Fruit fly (Drosophila melanogaster): ENCODE measurements around the gene CG32201.

The CG32201 gene

dm6 chr3L:18622422-18622739, 13.0 kb downstream of the CG32201 start, which contains the start of gene bora (continued):
- TF ChIP-seq fd3F (GFP tag; optimal IDR thresholded peaks at IDR 0.05) (no peak), Rx (GFP tag; IDR thresholded peaks at IDR 0.05) (0 out of 2 replicates have a peak, but pooled peaks have one; percentile 9), trem (tag; optimal IDR thresholded peaks at IDR 0.05) (peak; percentile 17), CG3281 (GFP tag; optimal IDR thresholded peaks at IDR 0.05) (no peak), hth (optimal IDR thresholded peaks at IDR 0.05) (no peak), mam (GFP tag; optimal IDR thresholded peaks at IDR 0.05) (peak; percentile 1), twi (tag; optimal IDR thresholded peaks at IDR 0.05) (no peak), Dref (GFP tag; IDR thresholded peaks at IDR 0.05) (peak; percentile 61), Sin3A (optimal IDR thresholded peaks at IDR 0.05) (peak; percentile 73), Camta (GFP tag; optimal IDR thresholded peaks at IDR 0.05) (no peak), BEAF-32 (GFP tag; optimal IDR thresholded peaks at IDR 0.05) (peak; percentile 44), CG15479 (GFP tag; optimal IDR thresholded peaks at IDR 0.05) (no peak)

DNA sequence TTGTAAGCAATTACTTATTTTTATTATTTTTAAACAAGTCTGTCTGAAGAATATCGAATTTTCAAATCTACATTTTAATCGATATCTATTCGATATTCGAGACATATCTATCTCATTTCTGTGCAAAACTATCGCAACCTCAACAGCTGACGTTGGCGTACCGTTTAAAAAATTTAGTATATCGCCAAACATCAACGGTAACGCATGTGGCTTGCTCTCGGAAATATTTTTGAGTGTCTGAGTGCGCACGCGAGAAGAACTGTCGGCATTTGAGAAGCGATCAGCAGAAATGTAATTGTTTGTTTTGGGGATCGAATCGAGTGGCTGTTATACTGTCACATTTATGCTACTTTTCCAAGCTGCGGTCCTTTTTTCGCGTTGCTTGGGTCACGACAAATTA, 16.4 kb downstream of the CG32201 start, which contains the start of gene MYPT-75D:
Gene MYPT-75D (plus strand): TSS at position 174 of the 400 bp plus-strand sequence.
- TF ChIP-seq CG13424 (tag; optimal IDR thresholded peaks at IDR 0.05) (peak; percentile 11), Nf-YA (GFP tag; IDR thresholded peaks at IDR 0.05) (peak; percentile 13; the same call in 1 of the 2 replicates), CG31441 (GFP tag; IDR thresholded peaks at IDR 0.05) (no peak), klu (GFP tag; IDR thresholded peaks at IDR 0.05) (no peak), CG1233 (GFP tag; optimal IDR thresholded peaks at IDR 0.05) (no peak), CG3838 (GFP tag; optimal IDR thresholded peaks at IDR 0.05) (no peak), repo (GFP tag; optimal IDR thresholded peaks at IDR 0.05) (peak; percentile 10), CG9797 (GFP tag; optimal IDR thresholded peaks at IDR 0.05) (peak; percentile 30), CG33557 (GFP tag; optimal IDR thresholded peaks at IDR 0.05) (peak; percentile 24), CG14050 (GFP tag; IDR thresholded peaks at IDR 0.05) (no peak), CG8924 (tag; optimal IDR thresholded peaks at IDR 0.05) (peak; percentile 56), CG6654 (GFP tag; optimal IDR thresholded peaks at IDR 0.05) (no peak), CG4820 (GFP tag; optimal IDR thresholded peaks at IDR 0.05) (no peak), CG31365 (tag; optimal IDR thresholded peaks at IDR 0.05) (peak; percentile 24), HmgD (GFP tag; optimal IDR thresholded peaks at IDR 0.05) (peak; percentile 3), CG10543 (GFP tag; optimal IDR thresholded peaks at IDR 0.05) (peak; percentile 3), Jarid2 (GFP tag; optimal IDR thresholded peaks at IDR 0.05) (peak; percentile 100), Myb (GFP tag; optimal IDR thresholded peaks at IDR 0.05) (peak; percentile 55), CG2120 (GFP tag; optimal IDR thresholded peaks at IDR 0.05) (peak; percentile 4), CG3281 (GFP tag; optimal IDR thresholded peaks at IDR 0.05) (peak; percentile 8), Ravus (GFP tag; IDR thresholded peaks at IDR 0.05) (no peak), fd102C (GFP tag; optimal IDR thresholded peaks at IDR 0.05) (peak; percentile 25), Ssrp (tag; optimal IDR thresholded peaks at IDR 0.05) (no peak), toy (GFP tag; IDR thresholded peaks at IDR 0.05) (0 out of 2 replicates have a peak, but pooled peaks have one; percentile 10), CG14965 (GFP tag; optimal IDR thresholded peaks at IDR 0.05; ENCODE audit: borderline replicate concordance) (no peak), cg (GFP tag; optimal IDR thresholded peaks at IDR 0.05) (peak; percentile 58), Med (GFP tag) (peak; percentile 93), CG6791 (GFP tag; IDR thresholded peaks at IDR 0.05; ENCODE audit: partially characterized antibody) (peak; percentile 84), hb (GFP tag; IDR thresholded peaks at IDR 0.05; ENCODE audit: partially characterized antibody) (peak; percentile 68; the same call in 2 of the 3 replicates), dmrt11E (tag; optimal IDR thresholded peaks at IDR 0.05) (no peak), salm (tag; optimal IDR thresholded peaks at IDR 0.05) (peak; percentile 5), fu2 (GFP tag; optimal IDR thresholded peaks at IDR 0.05) (no peak), gce (GFP tag; IDR thresholded peaks at IDR 0.05) (no peak), onecut (GFP tag; IDR thresholded peaks at IDR 0.05) (peak; percentile 48), aop (GFP tag; IDR thresholded peaks at IDR 0.05) (no peak), Antp (GFP tag; optimal IDR thresholded peaks at IDR 0.05) (peak; percentile 29), CG4404 (GFP tag; IDR thresholded peaks at IDR 0.05) (no peak), rib (GFP tag; IDR thresholded peaks at IDR 0.05) (peak; percentile 45; the same call in 1 of the 2 replicates), Tbp (GFP tag; optimal IDR thresholded peaks at IDR 0.05) (no peak), emc (GFP tag; optimal IDR thresholded peaks at IDR 0.05) (no peak)
